Worm (Caenorhabditis elegans) whole organism, young adult: Measurements from ENCODE around the gene R02F2.7.

Source experiments
- C06A6.2 ChIP-seq: fragments of 200-800 bp; sonication (Bioruptor generic); conservative IDR thresholded peaks from 2 replicates; pipeline ENCODE4 v1.3.6; 2022; ENCODE audit warnings: missing genetic modification characterization, missing compliant biosample characterization
- F33H1.4 ChIP-seq: fragments of 200-800 bp; sonication (Bioruptor generic); IDR thresholded peaks from 2 replicates; pipeline ENCODE4 v1.3.6; 2022; ENCODE audit warnings: missing genetic modification reagents, missing genetic modification characterization, missing compliant biosample characterization
- F39B2.1 ChIP-seq: fragments of 200-800 bp; sonication (Bioruptor generic); IDR thresholded peaks from 2 replicates; pipeline ENCODE4 v1.3.6; 2022; ENCODE audit warnings: missing genetic modification reagents, missing genetic modification characterization, missing compliant biosample characterization
- F49E8.2 ChIP-seq: sonication (generic microtip); optimal IDR thresholded peaks from 3 replicates; lab custom pipeline; 2017; ENCODE audit warnings: missing genetic modification characterization, mild to moderate bottlenecking, missing compliant biosample characterization, antibody characterized with exemption, moderate library complexity; ENCODE audit not compliant: insufficient read depth
- F52B5.7 ChIP-seq: sonication (generic microtip); optimal IDR thresholded peaks from 2 replicates; lab custom pipeline; 2016; ENCODE audit warnings: mild to moderate bottlenecking, missing genetic modification characterization, missing compliant biosample characterization
- F57A8.1 ChIP-seq: fragments of 200-800 bp; sonication (Bioruptor generic); optimal IDR thresholded peaks from 2 replicates; lab custom pipeline; 2018; ENCODE audit warnings: mild to moderate bottlenecking, missing genetic modification characterization, moderate library complexity, missing compliant biosample characterization
- K12H6.12 ChIP-seq: fragments of 200-800 bp; sonication (Bioruptor generic); optimal IDR thresholded peaks from 2 replicates; lab custom pipeline; 2018; ENCODE audit warnings: mild to moderate bottlenecking, missing genetic modification characterization, missing compliant biosample characterization
- T26A5.8 ChIP-seq: sonication (generic microtip); optimal IDR thresholded peaks from 2 replicates; lab custom pipeline; 2016; ENCODE audit warnings: missing genetic modification characterization, missing compliant biosample characterization
- Y53F4B.3 ChIP-seq: fragments of 200-800 bp; sonication (Bioruptor generic); IDR thresholded peaks from 2 replicates; pipeline ENCODE4 v1.3.6; 2022; ENCODE audit warnings: missing genetic modification reagents, missing genetic modification characterization, missing compliant biosample characterization
- Y53G8AR.9 ChIP-seq: fragments of 200-800 bp; sonication (Bioruptor generic); conservative IDR thresholded peaks from 2 replicates; pipeline ENCODE4 v1.3.6; 2022; ENCODE audit warnings: missing genetic modification reagents, missing genetic modification characterization, missing compliant biosample characterization
- Y56A3A.18 ChIP-seq: fragments of 200-800 bp; sonication (Bioruptor generic); IDR thresholded peaks from 2 replicates; pipeline ENCODE4 v1.3.6; 2022; ENCODE audit warnings: missing genetic modification reagents, missing genetic modification characterization, missing compliant biosample characterization
- Y67H2A.10 ChIP-seq: fragments of 200-800 bp; sonication (Bioruptor generic); conservative IDR thresholded peaks from 2 replicates; pipeline ENCODE4 v1.3.6; 2022; ENCODE audit warnings: missing genetic modification reagents, missing genetic modification characterization, missing compliant biosample characterization
- Y95B8A.8 ChIP-seq: fragments of 200-800 bp; sonication (Bioruptor generic); IDR thresholded peaks from 2 replicates; pipeline ENCODE4 v1.3.6; 2022; ENCODE audit warnings: missing genetic modification reagents, missing genetic modification characterization, missing compliant biosample characterization
- ZK185.1 ChIP-seq: sonication (generic microtip); optimal IDR thresholded peaks from 2 replicates; lab custom pipeline; 2016; ENCODE audit warnings: mild to moderate bottlenecking, missing genetic modification characterization, missing compliant biosample characterization; ENCODE audit not compliant: poor library complexity, severe bottlenecking
- ama-1 ChIP-seq, 3 experiments: fragments of 150-350 bp in 1 of 3; sonication (generic microtip) in 2 of 3; optimal IDR thresholded peaks; 2 replicates each; lab custom pipeline; 2014 to 2018; ENCODE audit warnings: missing biosample characterization in 2 of 3, missing genetic modification characterization in 2 of 3, missing genetic modification reagents in 2 of 3
- aptf-2 ChIP-seq: fragments of 200-800 bp; sonication (Bioruptor generic); conservative IDR thresholded peaks from 2 replicates; pipeline ENCODE4 v1.3.6; 2022; ENCODE audit warnings: missing genetic modification reagents, missing genetic modification characterization, missing compliant biosample characterization
- atf-7 ChIP-seq: sonication (generic microtip); optimal IDR thresholded peaks from 2 replicates; lab custom pipeline; 2017; ENCODE audit warnings: mild to moderate bottlenecking, missing genetic modification characterization, missing compliant biosample characterization
- athp-1 ChIP-seq: sonication (generic microtip); optimal IDR thresholded peaks from 2 replicates; lab custom pipeline; 2017; ENCODE audit warnings: mild to moderate bottlenecking, missing genetic modification characterization, missing compliant biosample characterization
- attf-6 ChIP-seq: fragments of 200-800 bp; sonication (Bioruptor generic); IDR thresholded peaks from 2 replicates; pipeline ENCODE4 v1.3.6; 2022; ENCODE audit warnings: missing genetic modification reagents, missing genetic modification characterization, missing compliant biosample characterization
- bed-1 ChIP-seq: fragments of 200-800 bp; sonication (Bioruptor generic); IDR thresholded peaks from 2 replicates; pipeline ENCODE4 v1.3.6; 2022; ENCODE audit warnings: missing genetic modification reagents, missing genetic modification characterization, missing compliant biosample characterization
- ccch-3 ChIP-seq: fragments of 200-800 bp; sonication (Bioruptor generic); optimal IDR thresholded peaks from 2 replicates; lab custom pipeline; 2018; ENCODE audit warnings: mild to moderate bottlenecking, missing genetic modification characterization, missing compliant biosample characterization
- ceh-79 ChIP-seq: sonication (generic microtip); optimal IDR thresholded peaks from 2 replicates; lab custom pipeline; 2017; ENCODE audit warnings: mild to moderate bottlenecking, missing genetic modification characterization, missing compliant biosample characterization
- die-1 ChIP-seq: sonication (generic microtip); optimal IDR thresholded peaks from 2 replicates; lab custom pipeline; 2016; ENCODE audit warnings: missing genotype, mild to moderate bottlenecking, missing genetic modification characterization, missing compliant biosample characterization
- egl-44 ChIP-seq: fragments of 200-800 bp; sonication (Bioruptor generic); IDR thresholded peaks from 2 replicates; pipeline ENCODE4 v1.3.6; 2022; ENCODE audit warnings: missing genetic modification reagents, missing genetic modification characterization, missing compliant biosample characterization
- him-1 ChIP-seq: sonication (generic microtip); optimal IDR thresholded peaks from 2 replicates; lab custom pipeline; 2016; ENCODE audit warnings: missing genotype, missing genetic modification reagents, missing genetic modification characterization, missing compliant biosample characterization
- hlh-26 ChIP-seq: fragments of 200-800 bp; sonication (Bioruptor generic); conservative IDR thresholded peaks from 2 replicates; pipeline ENCODE4 v1.3.6; 2022; ENCODE audit warnings: missing genetic modification reagents, missing genetic modification characterization, missing compliant biosample characterization
- hmg-20 ChIP-seq: fragments of 200-800 bp; sonication (Bioruptor generic); IDR thresholded peaks from 2 replicates; pipeline ENCODE4 v1.3.6; 2022; ENCODE audit warnings: missing genetic modification reagents, missing genetic modification characterization, missing compliant biosample characterization
- hsf-1 ChIP-seq: fragments of 200-800 bp; sonication (Bioruptor generic); IDR thresholded peaks from 2 replicates; pipeline ENCODE4 v1.3.6; 2022; ENCODE audit warnings: missing genetic modification reagents, missing genetic modification characterization, missing compliant biosample characterization
- let-526 ChIP-seq: fragments of 200-800 bp; sonication (Bioruptor generic); IDR thresholded peaks from 2 replicates; pipeline ENCODE4 v1.3.6; 2022; ENCODE audit warnings: missing genetic modification reagents, missing genetic modification characterization, missing compliant biosample characterization
- lir-1 ChIP-seq: fragments of 200-800 bp; sonication (Bioruptor generic); conservative IDR thresholded peaks from 2 replicates; pipeline ENCODE4 v1.3.6; 2022; ENCODE audit warnings: missing genetic modification reagents, missing genetic modification characterization, missing compliant biosample characterization
- mel-28 ChIP-seq: sonication (generic microtip); optimal IDR thresholded peaks from 2 replicates; lab custom pipeline; 2016; ENCODE audit warnings: borderline replicate concordance, mild to moderate bottlenecking, missing genetic modification characterization, missing compliant biosample characterization
- mxl-1 ChIP-seq: sonication (generic microtip); optimal IDR thresholded peaks from 2 replicates; lab custom pipeline; 2016; ENCODE audit warnings: missing genetic modification characterization, missing compliant biosample characterization
- nhr-179 ChIP-seq: sonication (generic microtip); optimal IDR thresholded peaks from 2 replicates; lab custom pipeline; 2016; ENCODE audit warnings: mild to moderate bottlenecking, missing genetic modification characterization, missing compliant biosample characterization
- nhr-80 ChIP-seq: sonication (generic microtip); optimal IDR thresholded peaks from 2 replicates; lab custom pipeline; 2016; ENCODE audit warnings: missing genetic modification characterization, missing compliant biosample characterization
- nhr-90 ChIP-seq: sonication (generic microtip); optimal IDR thresholded peaks from 2 replicates; lab custom pipeline; 2016; ENCODE audit warnings: missing genotype, mild to moderate bottlenecking, missing genetic modification characterization, missing compliant biosample characterization
- pha-4 ChIP-seq: fragments of 150-350 bp; sonication (generic microtip); optimal IDR thresholded peaks from 2 replicates; lab custom pipeline; 2014; ENCODE audit warnings: missing biosample characterization, missing genetic modification reagents, missing genetic modification characterization
- sdz-38 ChIP-seq: sonication (generic microtip); optimal IDR thresholded peaks from 2 replicates; lab custom pipeline; 2016; ENCODE audit warnings: missing genotype, missing genetic modification characterization, missing compliant biosample characterization
- snpc-1.1 ChIP-seq: sonication (generic microtip); optimal IDR thresholded peaks from 2 replicates; lab custom pipeline; 2017; ENCODE audit warnings: missing genetic modification characterization, mild to moderate bottlenecking, missing compliant biosample characterization, antibody characterized with exemption, moderate library complexity, missing genotype, missing genetic modification reagents; ENCODE audit not compliant: insufficient read depth
- tbx-9 ChIP-seq: sonication (generic microtip); optimal IDR thresholded peaks from 2 replicates; lab custom pipeline; 2016; ENCODE audit warnings: borderline replicate concordance, missing genetic modification characterization, inconsistent platforms, missing compliant biosample characterization
- unc-130 ChIP-seq: sonication (generic microtip); optimal IDR thresholded peaks from 2 replicates; lab custom pipeline; 2016; ENCODE audit warnings: missing genetic modification reagents, missing genetic modification characterization, missing compliant biosample characterization
- zfh-2 ChIP-seq: fragments of 200-800 bp; sonication (Bioruptor generic); conservative IDR thresholded peaks from 2 replicates; pipeline ENCODE4 v1.3.6; 2022; ENCODE audit warnings: missing genetic modification reagents, missing genetic modification characterization, missing compliant biosample characterization
- ztf-18 ChIP-seq: sonication (generic microtip); optimal IDR thresholded peaks from 2 replicates; lab custom pipeline; 2016; ENCODE audit warnings: missing genotype, mild to moderate bottlenecking, missing genetic modification characterization, missing compliant biosample characterization
- ztf-28 ChIP-seq: fragments of 200-800 bp; sonication (Bioruptor generic); IDR thresholded peaks from 2 replicates; pipeline ENCODE4 v1.3.6; 2022; ENCODE audit warnings: missing genetic modification reagents, missing genetic modification characterization, missing compliant biosample characterization
- ztf-6 ChIP-seq: fragments of 200-800 bp; sonication (Bioruptor generic); IDR thresholded peaks from 2 replicates; pipeline ENCODE4 v1.3.6; 2022; ENCODE audit warnings: missing genetic modification reagents, missing genetic modification characterization, missing compliant biosample characterization

The R02F2.7 gene

DNA sequence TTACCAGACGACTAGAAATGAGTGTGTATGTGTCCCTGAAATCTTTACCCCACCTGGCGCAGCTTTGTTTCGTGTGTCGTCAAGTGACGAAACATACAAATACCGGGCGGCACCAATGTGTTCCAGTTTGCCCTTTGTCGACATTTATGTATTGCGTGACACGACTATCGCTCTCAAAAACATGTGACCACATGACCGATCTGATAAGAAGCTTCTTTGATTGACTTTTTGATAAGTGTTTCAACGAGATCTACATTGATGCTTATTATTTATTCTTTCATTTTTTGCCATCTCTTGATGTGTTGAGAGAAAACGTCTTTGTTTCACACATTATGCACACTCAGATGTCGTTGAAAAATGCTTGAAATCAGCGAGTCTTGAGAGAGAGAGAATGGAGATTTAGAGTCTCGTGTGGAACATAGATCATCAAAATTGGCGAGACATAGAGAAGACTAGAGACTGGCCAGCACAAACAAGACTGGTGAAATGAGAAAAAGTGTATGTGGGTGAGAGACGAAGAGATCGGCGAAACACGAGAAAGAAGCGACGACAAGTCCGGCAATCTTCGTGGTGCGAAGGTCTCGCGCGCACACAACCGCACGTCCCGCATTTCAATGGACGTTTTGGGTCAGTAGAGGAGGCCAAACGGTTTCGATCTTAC, 19.5 kb upstream of the R02F2.7 start (continued):
- no peak for TF ChIP-seq nhr-90 (tag; lab: Kevin White, UChicago)
- TF ChIP-seq bed-1 (GFP tag; lab: Robert Waterston, UW) = no peak
- TF ChIP-seq F57A8.1 (GFP tag; lab: Kevin White, UChicago) = no peak
- TF ChIP-seq Y56A3A.18 (GFP tag; lab: Robert Waterston, UW) = no peak
- TF ChIP-seq Y67H2A.10 (GFP tag; lab: Robert Waterston, UW) = no peak
- TF ChIP-seq athp-1 (tag; lab: Kevin White, UChicago) = no peak
- TF ChIP-seq nhr-80 = peak; percentile 88
- TF ChIP-seq F33H1.4 (GFP tag; lab: Robert Waterston, UW) = no peak
- no peak for TF ChIP-seq nhr-179 (tag; lab: Kevin White, UChicago)
- TF ChIP-seq Y53F4B.3 (GFP tag; lab: Robert Waterston, UW) = no peak
- TF ChIP-seq egl-44 (GFP tag; lab: Robert Waterston, UW) = no peak
- no peak for TF ChIP-seq mel-28 (tag; lab: Kevin White, UChicago)
- no peak for TF ChIP-seq lir-1
- no peak for TF ChIP-seq mxl-1 (tag; lab: Kevin White, UChicago)
- TF ChIP-seq tbx-9 (tag; lab: Kevin White, UChicago) = no peak
- TF ChIP-seq T26A5.8 (tag; lab: Kevin White, UChicago) = no peak
- peak; percentile 59 for TF ChIP-seq Y53G8AR.9 (GFP tag; lab: Robert Waterston, UW)
- no peak for TF ChIP-seq hlh-26 (GFP tag; lab: Robert Waterston, UW)
- TF ChIP-seq K12H6.12 (tag; lab: Kevin White, UChicago) = peak; percentile 39
- no peak for TF ChIP-seq ztf-18
- TF ChIP-seq ztf-6 (GFP tag; lab: Robert Waterston, UW) = no peak
- no peak for TF ChIP-seq F49E8.2 (tag; lab: Kevin White, UChicago)
- TF ChIP-seq ama-1 (optimal IDR thresholded peaks at IDR 0.05; lab: Kevin White, UChicago) = no peak
- no peak for TF ChIP-seq ama-1 (GFP tag; optimal IDR thresholded peaks at IDR 0.05; lab: Kevin White, UChicago)
- no peak for TF ChIP-seq let-526 (GFP tag; lab: Robert Waterston, UW)
- no peak for TF ChIP-seq pha-4 (tag; lab: Kevin White, UChicago)
- peak; percentile 40; the same call in 1 of the 2 replicates for TF ChIP-seq C06A6.2 (GFP tag; lab: Robert Waterston, UW)
- no peak for TF ChIP-seq hsf-1 (GFP tag; lab: Robert Waterston, UW)
- TF ChIP-seq sdz-38 (tag; lab: Kevin White, UChicago) = no peak
- peak; percentile 58 for TF ChIP-seq Y95B8A.8 (GFP tag; lab: Robert Waterston, UW)
- TF ChIP-seq him-1 (tag; lab: Kevin White, UChicago) = no peak
- TF ChIP-seq ccch-3 (GFP tag; lab: Kevin White, UChicago) = no peak

DNA sequence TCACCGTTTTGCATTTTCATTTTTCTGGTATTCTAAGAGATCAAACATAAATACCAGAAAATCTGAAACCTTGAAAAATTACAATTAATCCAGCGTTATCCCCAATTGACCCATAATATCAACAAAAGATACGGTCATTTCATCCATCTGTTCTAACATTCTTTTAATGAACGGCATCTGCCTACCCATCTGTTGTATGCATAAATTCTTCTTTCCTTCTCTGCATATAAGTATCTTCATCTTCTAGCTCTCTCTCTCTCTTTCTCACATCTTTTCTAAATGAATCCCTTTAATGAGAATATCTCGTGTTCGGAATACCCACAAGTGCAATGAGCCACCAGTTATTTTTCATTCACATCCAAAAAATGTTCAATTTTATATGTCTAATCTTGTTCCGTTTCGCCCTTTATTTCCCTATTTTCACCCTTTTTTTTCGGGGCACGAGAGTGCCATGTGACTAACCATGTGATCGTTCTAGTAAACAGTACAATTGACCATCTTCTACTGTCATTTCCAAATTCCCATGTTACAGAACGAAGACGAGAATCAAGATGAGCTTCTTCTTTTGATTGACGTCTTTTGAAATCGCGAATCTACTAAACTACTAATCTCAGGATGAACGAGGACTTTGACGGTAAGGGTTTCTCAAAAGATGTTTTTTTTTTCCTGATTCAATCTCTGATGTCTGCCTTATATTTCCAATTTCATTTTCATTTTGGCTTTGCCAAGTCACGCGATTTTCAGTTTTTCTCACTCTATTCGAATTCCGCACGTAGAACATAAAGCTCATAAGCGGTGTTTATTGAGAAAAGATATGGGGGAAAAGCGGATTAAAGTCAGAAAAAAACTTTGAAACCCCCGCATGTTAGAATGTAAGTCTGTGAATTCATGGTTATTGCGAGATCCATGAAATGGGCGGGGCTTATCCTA, 18.1 kb upstream of the R02F2.7 start, which contains the start of gene R02F2.1:
R02F2.1 (plus strand) TSS at position 528 of the 930 bp plus-strand sequence.
- TF ChIP-seq ccch-3 (GFP tag; lab: Kevin White, UChicago) = no peak
- TF ChIP-seq F52B5.7 (tag; lab: Kevin White, UChicago) = no peak
- no peak for TF ChIP-seq ztf-28 (GFP tag; lab: Robert Waterston, UW)
- no peak for TF ChIP-seq attf-6 (GFP tag; lab: Robert Waterston, UW)
- TF ChIP-seq athp-1 (tag; lab: Kevin White, UChicago) = no peak
- TF ChIP-seq aptf-2 (GFP tag; lab: Robert Waterston, UW) = no peak
- TF ChIP-seq hmg-20 = no peak
- TF ChIP-seq snpc-1.1 (tag; lab: Kevin White, UChicago) = no peak
- TF ChIP-seq him-1 (tag; lab: Kevin White, UChicago) = no peak
- TF ChIP-seq F39B2.1 (GFP tag; lab: Robert Waterston, UW) = no peak
- TF ChIP-seq atf-7 (tag; lab: Kevin White, UChicago) = no peak
- peak; percentile 62 for TF ChIP-seq ama-1 (optimal IDR thresholded peaks at IDR 0.05; lab: Kevin White, UChicago)
- TF ChIP-seq ama-1 (GFP tag; optimal IDR thresholded peaks at IDR 0.05; lab: Kevin White, UChicago) = no peak
- TF ChIP-seq die-1 (tag; lab: Kevin White, UChicago) = no peak
- TF ChIP-seq ZK185.1 = no peak
- TF ChIP-seq unc-130 (GFP tag; lab: Kevin White, UChicago) = no peak
- TF ChIP-seq ceh-79 = no peak
- TF ChIP-seq Y67H2A.10 (GFP tag; lab: Robert Waterston, UW) = no peak
- TF ChIP-seq zfh-2 = no peak
